Fruit fly (Drosophila melanogaster): Measurements from ENCODE around the gene CG5346.

The CG5346 gene

dm6 chr3R:22568508-22568907 lies 40.0 kb upstream of the CG5346 start:
- TF ChIP-seq Hr78 (GFP tag; optimal IDR thresholded peaks at IDR 0.05) (no peak), Dif (GFP tag; optimal IDR thresholded peaks at IDR 0.05; ENCODE audit: partially characterized antibody) (no peak), Hnf4 (GFP tag; optimal IDR thresholded peaks at IDR 0.05) (no peak), fru (GFP tag; optimal IDR thresholded peaks at IDR 0.05) (no peak), Rel (GFP tag; optimal IDR thresholded peaks at IDR 0.05) (no peak), Rel (tag; optimal IDR thresholded peaks at IDR 0.05) (no peak), Jra (GFP tag; optimal IDR thresholded peaks at IDR 0.05) (no peak), dl (GFP tag; optimal IDR thresholded peaks at IDR 0.05; ENCODE audit: insufficient read depth in 1 of 2, partially characterized antibody in 2 of 2) (no peak), HLH106 (tag; optimal IDR thresholded peaks at IDR 0.05) (no peak), jim (GFP tag; optimal IDR thresholded peaks at IDR 0.05) (no peak), OdsH (GFP tag; optimal IDR thresholded peaks at IDR 0.05) (no peak), usp (GFP tag; optimal IDR thresholded peaks at IDR 0.05) (no peak), CG32264 (GFP tag; optimal IDR thresholded peaks at IDR 0.05) (no peak), dsf (GFP tag; optimal IDR thresholded peaks at IDR 0.05; ENCODE audit: borderline replicate concordance) (no peak), N (GFP tag; optimal IDR thresholded peaks at IDR 0.05) (no peak), psq (GFP tag; optimal IDR thresholded peaks at IDR 0.05) (no peak), sv (GFP tag; optimal IDR thresholded peaks at IDR 0.05) (no peak), Dfd (GFP tag; optimal IDR thresholded peaks at IDR 0.05) (no peak)

- TF ChIP-seq CG32264 (GFP tag; optimal IDR thresholded peaks at IDR 0.05) (no peak), foxo (GFP tag; optimal IDR thresholded peaks at IDR 0.05) (no peak)
Observed at dm6 chr3R:22565732-22566131, 37.3 kb upstream of the CG5346 start.

dm6 chr3R:22564707-22565106 lies 36.2 kb upstream of the CG5346 start:
- TF ChIP-seq psq (GFP tag; optimal IDR thresholded peaks at IDR 0.05) (no peak), foxo (GFP tag; optimal IDR thresholded peaks at IDR 0.05) (no peak), jim (GFP tag; optimal IDR thresholded peaks at IDR 0.05) (no peak), Rel (GFP tag; optimal IDR thresholded peaks at IDR 0.05) (no peak), Rel (tag; optimal IDR thresholded peaks at IDR 0.05) (no peak), Myc (optimal IDR thresholded peaks at IDR 0.05) (no peak)

dm6 chr3R:22564076-22564475 lies 35.6 kb upstream of the CG5346 start:
- TF ChIP-seq pan (optimal IDR thresholded peaks at IDR 0.05) (no peak), CG9705 (GFP tag; optimal IDR thresholded peaks at IDR 0.05) (no peak)

dm6 chr3R:22562502-22562901 lies 34.0 kb upstream of the CG5346 start, which contains the start of gene sit:
Gene sit, minus strand, starts transcription at chr3R:22562572.
- TF ChIP-seq sv (GFP tag; optimal IDR thresholded peaks at IDR 0.05) (no peak), HLH106 (tag; optimal IDR thresholded peaks at IDR 0.05) (no peak), Hr83 (GFP tag; optimal IDR thresholded peaks at IDR 0.05; ENCODE audit: poor library complexity, severe bottlenecking) (no peak), dl (GFP tag; optimal IDR thresholded peaks at IDR 0.05; ENCODE audit: insufficient read depth in 1 of 2, partially characterized antibody in 2 of 2) (no peak), fru (GFP tag; optimal IDR thresholded peaks at IDR 0.05) (no peak), dsf (GFP tag; optimal IDR thresholded peaks at IDR 0.05; ENCODE audit: borderline replicate concordance) (no peak), h (GFP tag; optimal IDR thresholded peaks at IDR 0.05) (no peak), Abd-B (GFP tag; optimal IDR thresholded peaks at IDR 0.05) (no peak), CG32264 (GFP tag; optimal IDR thresholded peaks at IDR 0.05) (no peak), psq (GFP tag; optimal IDR thresholded peaks at IDR 0.05) (no peak), br (GFP tag; optimal IDR thresholded peaks at IDR 0.05) (no peak), dmrt93B (GFP tag; optimal IDR thresholded peaks at IDR 0.05) (no peak), brk (GFP tag; optimal IDR thresholded peaks at IDR 0.05) (no peak), sage (GFP tag; optimal IDR thresholded peaks at IDR 0.05) (no peak), Sp1 (GFP tag; optimal IDR thresholded peaks at IDR 0.05) (no peak), jim (GFP tag; optimal IDR thresholded peaks at IDR 0.05) (no peak), pan (optimal IDR thresholded peaks at IDR 0.05) (no peak), rgr (GFP tag; optimal IDR thresholded peaks at IDR 0.05) (no peak)

- TF ChIP-seq br (GFP tag; optimal IDR thresholded peaks at IDR 0.05): no peak
- no peak for TF ChIP-seq foxo (GFP tag; optimal IDR thresholded peaks at IDR 0.05)
- no peak for TF ChIP-seq jim (GFP tag; optimal IDR thresholded peaks at IDR 0.05)
Observed at dm6 chr3R:22560224-22560623, 31.8 kb upstream of the CG5346 start.

Measured in whole organism, wandering third instar larva.